Worm (Caenorhabditis elegans): ENCODE data around the gene fmo-1.
"Not testable (repeated sequence)": the region's sequence is repeated elsewhere in the genome, so short reads cannot be mapped to it uniquely, and the experiment has no call there.

DNA sequence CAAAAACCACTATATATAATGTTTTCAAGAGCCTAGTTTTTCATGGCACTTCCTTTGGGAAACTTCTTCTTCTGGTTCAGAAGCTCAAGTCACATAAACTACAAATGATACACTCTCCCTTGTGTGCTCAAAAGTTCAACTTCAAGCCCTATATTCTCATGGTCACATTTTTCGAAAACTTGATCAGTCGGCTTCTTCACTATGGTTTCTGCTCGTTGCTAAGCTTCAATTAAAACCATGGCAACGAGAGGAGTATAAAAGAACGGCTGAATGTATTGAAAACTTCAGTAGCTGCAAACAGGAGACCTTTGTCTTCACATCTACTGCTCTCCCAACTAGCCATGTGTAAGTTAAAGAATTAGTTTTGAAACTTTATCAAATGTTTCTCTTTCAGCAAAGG is 25.6 kb downstream of the fmo-1 start, which contains the start of gene R102.2:
- not testable (repeated sequence) for TF ChIP-seq elt-1 (tag; optimal IDR thresholded peaks at IDR 0.05); fkh-10 (GFP tag; optimal IDR thresholded peaks at IDR 0.05); pqm-1 (tag; optimal IDR thresholded peaks at IDR 0.05); nfya-1 (tag; optimal IDR thresholded peaks at IDR 0.05; ENCODE audit: insufficient read depth); jun-1 (tag; optimal IDR thresholded peaks at IDR 0.05); R02D3.7 (tag; optimal IDR thresholded peaks at IDR 0.05); lin-15B (tag; optimal IDR thresholded peaks at IDR 0.05); pha-4 (tag; optimal IDR thresholded peaks at IDR 0.05); snpc-4 (tag; optimal IDR thresholded peaks at IDR 0.05); ztf-11 (tag; optimal IDR thresholded peaks at IDR 0.05); unc-39 (tag; optimal IDR thresholded peaks at IDR 0.05); tbx-2 (tag; optimal IDR thresholded peaks at IDR 0.05)
